Worm (Caenorhabditis elegans) whole organism, L3 larva: Measurements from ENCODE around the gene cft-1.

Experiments used
- R02D3.7 ChIP-seq: fragments of 150-350 bp; optimal IDR thresholded peaks from 2 replicates; lab custom pipeline; 2014; ENCODE audit warnings: missing biosample characterization, missing genetic modification characterization
- ama-1 ChIP-seq: fragments of 150-350 bp; optimal IDR thresholded peaks from 2 replicates; lab custom pipeline; 2018
- ceh-16 ChIP-seq: sonication (generic microtip); optimal IDR thresholded peaks from 2 replicates; lab custom pipeline; 2017; ENCODE audit warnings: missing biosample characterization, missing genetic modification characterization
- ceh-82 ChIP-seq: fragments of 150-350 bp; optimal IDR thresholded peaks from 2 replicates; lab custom pipeline; 2014; ENCODE audit warnings: missing biosample characterization, missing genetic modification characterization
- ceh-9 ChIP-seq: sonication (generic microtip); optimal IDR thresholded peaks from 2 replicates; lab custom pipeline; 2018; ENCODE audit warnings: missing biosample characterization, missing genetic modification characterization
- egl-27 ChIP-seq: sonication (generic microtip); optimal IDR thresholded peaks from 4 replicates; lab custom pipeline; 2017; ENCODE audit warnings: missing biosample characterization, missing genetic modification reagents, missing genetic modification characterization
- elt-3 ChIP-seq, 3 experiments: fragments of 150-350 bp in 1 of 3; sonication (generic microtip) in 2 of 3; optimal IDR thresholded peaks; 2 replicates in 2 of 3; 4 replicates in 1 of 3; lab custom pipeline; 2014 to 2017; ENCODE audit warnings: missing biosample characterization in 3 of 3, missing genetic modification characterization in 3 of 3
- eor-1 ChIP-seq, 2 experiments: fragments of 150-350 bp; optimal IDR thresholded peaks; 2 replicates each; lab custom pipeline; 2014 to 2018; ENCODE audit warnings: missing biosample characterization in 2 of 2, missing genetic modification characterization in 2 of 2
- fkh-10 ChIP-seq: sonication (generic microtip); optimal IDR thresholded peaks from 2 replicates; lab custom pipeline; 2017; ENCODE audit warnings: missing biosample characterization, missing genetic modification reagents, missing genetic modification characterization
- fkh-2 ChIP-seq: fragments of 150-350 bp; optimal IDR thresholded peaks from 2 replicates; lab custom pipeline; 2014; ENCODE audit warnings: missing biosample characterization, missing genetic modification reagents, missing genetic modification characterization
- fos-1 ChIP-seq: fragments of 150-350 bp; optimal IDR thresholded peaks from 2 replicates; lab custom pipeline; 2014; ENCODE audit warnings: missing biosample characterization, missing genetic modification characterization
- mdl-1 ChIP-seq: fragments of 150-350 bp; optimal IDR thresholded peaks from 2 replicates; lab custom pipeline; 2014; ENCODE audit warnings: missing biosample characterization, missing genetic modification characterization
- mml-1 ChIP-seq: fragments of 150-350 bp; sonication (generic microtip); optimal IDR thresholded peaks from 3 replicates; lab custom pipeline; 2014; ENCODE audit warnings: missing biosample characterization, missing genetic modification characterization
- nfya-1 ChIP-seq: sonication (generic microtip); optimal IDR thresholded peaks from 2 replicates; lab custom pipeline; 2017; ENCODE audit warnings: missing genetic modification characterization, mild to moderate bottlenecking, missing compliant biosample characterization, antibody characterized with exemption, moderate library complexity; ENCODE audit not compliant: insufficient read depth
- nhr-12 ChIP-seq: fragments of 150-350 bp; optimal IDR thresholded peaks from 2 replicates; lab custom pipeline; 2014; ENCODE audit warnings: missing biosample characterization, missing genetic modification characterization
- nhr-23 ChIP-seq: fragments of 150-350 bp; optimal IDR thresholded peaks from 2 replicates; lab custom pipeline; 2014; ENCODE audit warnings: missing biosample characterization, missing genetic modification reagents, missing genetic modification characterization
- nhr-237 ChIP-seq: fragments of 150-350 bp; optimal IDR thresholded peaks from 2 replicates; lab custom pipeline; 2014; ENCODE audit warnings: missing biosample characterization, missing genetic modification characterization
- nhr-25 ChIP-seq: sonication (generic microtip); optimal IDR thresholded peaks from 2 replicates; lab custom pipeline; 2017; ENCODE audit warnings: missing biosample characterization, missing genetic modification characterization
- nhr-43 ChIP-seq: sonication (generic microtip); optimal IDR thresholded peaks from 2 replicates; lab custom pipeline; 2016; ENCODE audit warnings: mild to moderate bottlenecking, missing genetic modification characterization, missing compliant biosample characterization; ENCODE audit not compliant: poor library complexity, severe bottlenecking
- nhr-67 ChIP-seq: fragments of 150-350 bp; optimal IDR thresholded peaks from 2 replicates; lab custom pipeline; 2014; ENCODE audit warnings: missing biosample characterization, missing genetic modification characterization
- nhr-76 ChIP-seq: fragments of 150-350 bp; sonication (generic microtip); optimal IDR thresholded peaks from 5 replicates; lab custom pipeline; 2014; ENCODE audit warnings: missing biosample characterization, missing genetic modification characterization
- nhr-77 ChIP-seq: fragments of 150-350 bp; optimal IDR thresholded peaks from 2 replicates; lab custom pipeline; 2014; ENCODE audit warnings: missing biosample characterization, missing genetic modification characterization
- pqm-1 ChIP-seq: fragments of 150-350 bp; optimal IDR thresholded peaks from 2 replicates; lab custom pipeline; 2017; ENCODE audit warnings: missing biosample characterization, missing genetic modification characterization, inconsistent platforms
- snpc-4 ChIP-seq: fragments of 150-350 bp; optimal IDR thresholded peaks from 2 replicates; lab custom pipeline; 2014; ENCODE audit warnings: missing biosample characterization, missing genetic modification characterization
- tbx-2 ChIP-seq: sonication (generic microtip); optimal IDR thresholded peaks from 2 replicates; lab custom pipeline; 2016; ENCODE audit warnings: mild to moderate bottlenecking, missing genetic modification characterization, missing compliant biosample characterization
- unc-39 ChIP-seq: sonication (generic microtip); optimal IDR thresholded peaks from 4 replicates; lab custom pipeline; 2017; ENCODE audit warnings: missing biosample characterization, missing genetic modification characterization
- ztf-4 ChIP-seq: fragments of 150-350 bp; optimal IDR thresholded peaks from 2 replicates; lab custom pipeline; 2014; ENCODE audit warnings: missing biosample characterization, missing genetic modification characterization

The cft-1 gene

DNA sequence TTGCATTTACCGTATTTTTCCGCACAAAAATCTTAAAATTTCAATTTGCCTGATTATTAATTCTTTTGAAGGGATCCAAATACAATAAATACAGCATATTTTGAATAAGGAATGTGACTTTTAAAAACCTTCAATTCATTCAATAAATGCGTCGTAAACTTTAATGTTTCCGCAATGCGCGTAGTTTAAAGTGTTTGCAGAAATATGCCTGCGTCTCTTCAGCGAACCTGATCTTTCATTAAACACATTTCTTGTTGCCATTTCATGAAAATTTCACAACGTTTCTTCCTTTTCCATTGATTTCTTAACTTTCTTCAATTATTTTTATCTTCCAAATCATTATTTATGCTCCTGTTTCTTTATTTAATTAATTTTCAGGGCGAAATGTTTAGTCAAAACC, 53.7 kb downstream of the cft-1 start, which contains the start of gene vps-37 (continued):
- TF ChIP-seq R02D3.7 (tag; lab: Kevin White, UChicago) (peak; percentile 6), nhr-23 (tag; lab: Kevin White, UChicago) (peak; percentile 87), nhr-12 (tag; lab: Kevin White, UChicago) (no peak), fkh-10 (GFP tag; lab: Kevin White, UChicago) (no peak), nhr-77 (tag; lab: Kevin White, UChicago) (no peak), nhr-237 (tag; lab: Kevin White, UChicago) (no peak), nhr-25 (peak; percentile 31)

ce11 chrV:5593406-5593805, 54.8 kb downstream of the cft-1 start, which contains the start of gene mrpl-48:
Gene mrpl-48, plus strand, starts transcription at chrV:5593706.
- no peak for TF ChIP-seq ztf-4
- TF ChIP-seq fkh-2 (tag; lab: Kevin White, UChicago) = no peak
- no peak for TF ChIP-seq egl-27
- no peak for TF ChIP-seq nhr-77 (tag; lab: Kevin White, UChicago)
- TF ChIP-seq nhr-67 (tag; lab: Kevin White, UChicago) = no peak
- no peak for TF ChIP-seq snpc-4 (tag; lab: Kevin White, UChicago)
- no peak for TF ChIP-seq mdl-1 (tag; lab: Kevin White, UChicago)
- TF ChIP-seq ama-1 = peak; percentile 28

DNA sequence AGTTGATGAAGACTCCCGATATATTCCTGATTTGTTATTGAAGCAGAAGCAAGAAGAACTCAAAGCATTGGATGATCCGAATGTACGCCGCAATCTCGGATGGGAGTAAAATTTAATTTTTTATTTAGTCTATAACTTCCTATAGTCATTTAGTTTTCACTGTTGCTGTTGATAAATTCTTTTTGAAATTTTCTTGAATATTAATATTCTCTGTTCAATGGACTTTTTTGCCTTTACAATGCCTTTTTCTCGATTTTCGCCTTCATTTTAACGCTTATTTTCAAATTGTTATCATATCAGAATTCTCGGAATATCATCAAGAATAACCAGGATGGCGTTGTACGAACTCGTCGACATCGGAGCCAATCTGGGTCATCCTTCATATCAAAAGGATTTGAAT, 55.7 kb downstream of the cft-1 start, which contains the start of gene crn-2:
Gene crn-2, plus strand, starts transcription at position 301 of the 400 bp plus-strand sequence.
- TF ChIP-seq ztf-4 (no peak), unc-39 (no peak), egl-27 (no peak), ceh-16 (tag; lab: Kevin White, UChicago) (no peak), fos-1 (tag; lab: Kevin White, UChicago) (no peak), nhr-43 (tag; lab: Kevin White, UChicago) (no peak), tbx-2 (no peak), nhr-23 (tag; lab: Kevin White, UChicago) (no peak), pqm-1 (tag; lab: Kevin White, UChicago) (no peak), ceh-9 (tag; lab: Kevin White, UChicago) (no peak), mml-1 (tag; lab: Kevin White, UChicago) (no peak), eor-1 (tag; optimal IDR thresholded peaks at IDR 0.05; lab: Kevin White, UChicago) (no peak), nhr-76 (tag; lab: Kevin White, UChicago) (no peak), ceh-82 (tag; lab: Kevin White, UChicago) (no peak), nfya-1 (no peak), elt-3 (tag; optimal IDR thresholded peaks at IDR 0.05; lab: Kevin White, UChicago) (no peak), snpc-4 (tag; lab: Kevin White, UChicago) (no peak)
